Fruit fly (Drosophila melanogaster) whole organism, embryonic: ENCODE measurements around the gene NANS.

Experiments used
- B-H2 ChIP-seq: fragments of 200-800 bp; sonication (Bioruptor generic); optimal IDR thresholded peaks from 2 replicates; lab custom pipeline; 2018; ENCODE audit warnings: missing biosample characterization, mild to moderate bottlenecking, missing genetic modification characterization
- CG10979 ChIP-seq: fragments of 200-800 bp; sonication (Bioruptor generic); optimal IDR thresholded peaks from 2 replicates; lab custom pipeline; 2018; ENCODE audit warnings: missing biosample characterization, mild to moderate bottlenecking, missing genetic modification characterization, moderate library complexity
- CG11093 ChIP-seq: fragments of 200-800 bp; sonication (Bioruptor generic); IDR thresholded peaks from 3 replicates; pipeline ENCODE4 v1.3.6; 2022; ENCODE audit warnings: missing biosample characterization, missing genetic modification characterization
- CG11696 ChIP-seq: fragments of 200-800 bp; sonication (Bioruptor generic); IDR thresholded peaks from 2 replicates; pipeline ENCODE4 v1.3.6; 2022; ENCODE audit warnings: missing biosample characterization, missing genetic modification characterization
- CG12104 ChIP-seq: fragments of 200-800 bp; sonication (Bioruptor generic); optimal IDR thresholded peaks from 3 replicates; lab custom pipeline; 2016; ENCODE audit warnings: missing biosample characterization, missing genetic modification characterization
- CG12155 ChIP-seq: fragments of 200-800 bp; sonication (Bioruptor generic); optimal IDR thresholded peaks from 3 replicates; lab custom pipeline; 2016; ENCODE audit warnings: missing biosample characterization, missing genetic modification characterization
- CG13775 ChIP-seq: fragments of 200-800 bp; sonication (Bioruptor generic); optimal IDR thresholded peaks from 3 replicates; lab custom pipeline; 2017; ENCODE audit warnings: missing biosample characterization, mild to moderate bottlenecking, missing genetic modification characterization
- CG14014 ChIP-seq: fragments of 200-800 bp; sonication (Bioruptor generic); IDR thresholded peaks from 2 replicates; pipeline ENCODE4 v1.3.6; 2022; ENCODE audit warnings: missing biosample characterization, missing genetic modification characterization
- CG14667 ChIP-seq: fragments of 200-800 bp; sonication (Bioruptor generic); IDR thresholded peaks from 2 replicates; pipeline ENCODE4 v1.3.6; 2022; ENCODE audit warnings: missing biosample characterization, missing genetic modification characterization
- CG1603 ChIP-seq: fragments of 200-800 bp; sonication (Bioruptor generic); optimal IDR thresholded peaks from 2 replicates; lab custom pipeline; 2019; ENCODE audit warnings: missing biosample characterization, mild to moderate bottlenecking, missing genetic modification characterization, moderate library complexity
- CG17802 ChIP-seq: fragments of 200-800 bp; sonication (Bioruptor generic); optimal IDR thresholded peaks from 2 replicates; lab custom pipeline; 2018; ENCODE audit warnings: missing biosample characterization, mild to moderate bottlenecking, missing genetic modification characterization, moderate library complexity
- CG17912 ChIP-seq: fragments of 200-800 bp; sonication (Bioruptor generic); optimal IDR thresholded peaks from 2 replicates; lab custom pipeline; 2018; ENCODE audit warnings: missing biosample characterization, mild to moderate bottlenecking, missing genetic modification characterization
- CG2202 ChIP-seq: fragments of 200-800 bp; sonication (Bioruptor generic); optimal IDR thresholded peaks from 2 replicates; lab custom pipeline; 2018; ENCODE audit warnings: missing biosample characterization, mild to moderate bottlenecking, missing genetic modification characterization
- CG2712 ChIP-seq: fragments of 200-800 bp; optimal IDR thresholded peaks from 3 replicates; lab custom pipeline; 2019; ENCODE audit warnings: missing biosample characterization, mild to moderate bottlenecking, missing genetic modification characterization, moderate library complexity
- CG34422 ChIP-seq: fragments of 200-800 bp; sonication (Bioruptor generic); IDR thresholded peaks from 3 replicates; pipeline ENCODE4 v1.3.6; 2022; ENCODE audit warnings: missing biosample characterization, missing genetic modification characterization
- CG6254 ChIP-seq: fragments of 200-800 bp; sonication (Bioruptor generic); optimal IDR thresholded peaks from 3 replicates; lab custom pipeline; 2017; ENCODE audit warnings: mild to moderate bottlenecking, missing biosample characterization, missing genetic modification reagents, missing genetic modification characterization
- CG6791 ChIP-seq: fragments of 200-800 bp; sonication (Bioruptor generic); IDR thresholded peaks from 3 replicates; pipeline ENCODE4 v1.3.6; 2022; ENCODE audit warnings: missing biosample characterization, missing genetic modification characterization; ENCODE audit not compliant: partially characterized antibody
- CG7786 ChIP-seq: fragments of 200-800 bp; sonication (Bioruptor generic); optimal IDR thresholded peaks from 2 replicates; lab custom pipeline; 2016; ENCODE audit warnings: missing biosample characterization, missing genetic modification characterization
- CG7963 ChIP-seq: fragments of 200-800 bp; sonication (Bioruptor generic); IDR thresholded peaks from 3 replicates; pipeline ENCODE4 v1.3.6; 2022; ENCODE audit warnings: missing biosample characterization, missing genetic modification characterization; ENCODE audit not compliant: partially characterized antibody
- CG7987 ChIP-seq: fragments of 200-800 bp; sonication (Bioruptor generic); optimal IDR thresholded peaks from 2 replicates; lab custom pipeline; 2018; ENCODE audit warnings: missing biosample characterization, mild to moderate bottlenecking, missing genetic modification characterization, moderate library complexity
- CG9609 ChIP-seq: fragments of 200-800 bp; sonication (Bioruptor generic); optimal IDR thresholded peaks from 3 replicates; lab custom pipeline; 2016; ENCODE audit warnings: missing biosample characterization, missing genetic modification characterization
- D ChIP-seq, 2 experiments: fragments of 200-800 bp in 1 of 2; fragments of >200 bp in 1 of 2; sonication (Bioruptor generic) in 1 of 2; optimal IDR thresholded peaks; 2 replicates in 1 of 2; 3 replicates in 1 of 2; lab custom pipeline; 2017; ENCODE audit warnings: mild to moderate bottlenecking in 1 of 2, missing biosample characterization in 1 of 2, missing genetic modification characterization in 1 of 2, missing genetic modification reagents in 1 of 2
- Dref ChIP-seq: fragments of 200-800 bp; sonication (Bioruptor generic); IDR thresholded peaks from 2 replicates; pipeline ENCODE4 v1.3.6; 2022; ENCODE audit warnings: missing biosample characterization, missing genetic modification characterization
- E2f2 ChIP-seq: fragments of 200-800 bp; sonication (Bioruptor generic); IDR thresholded peaks from 2 replicates; pipeline ENCODE4 v1.3.6; 2022; ENCODE audit warnings: missing biosample characterization, missing genetic modification characterization
- Lpt ChIP-seq: fragments of >200 bp; optimal IDR thresholded peaks from 2 replicates; lab custom pipeline; 2018; ENCODE audit warnings: missing biosample characterization, missing genetic modification characterization
- Nf-YC ChIP-seq: fragments of 200-800 bp; optimal IDR thresholded peaks from 3 replicates; lab custom pipeline; 2019; ENCODE audit warnings: missing biosample characterization, mild to moderate bottlenecking, missing genetic modification characterization, moderate library complexity
- Sry-δ ChIP-seq: fragments of 200-800 bp; sonication (Bioruptor generic); optimal IDR thresholded peaks from 2 replicates; lab custom pipeline; 2016; ENCODE audit warnings: missing biosample characterization, missing genetic modification characterization
- Stat92E ChIP-seq, 3 experiments: fragments of >200 bp in 2 of 3; fragments of 200-800 bp in 1 of 3; sonication (Bioruptor generic) in 1 of 3; optimal IDR thresholded peaks; 2 replicates each; lab custom pipeline; 2017 to 2019; ENCODE audit warnings: missing biosample characterization in 3 of 3, missing genetic modification characterization in 3 of 3, mild to moderate bottlenecking in 1 of 3, moderate library complexity in 1 of 3
- Vsx1 ChIP-seq: fragments of 200-800 bp; sonication (Bioruptor generic); optimal IDR thresholded peaks from 2 replicates; lab custom pipeline; 2017; ENCODE audit warnings: missing biosample characterization, mild to moderate bottlenecking, missing genetic modification characterization, missing genetic modification reagents
- aop ChIP-seq: fragments of 200-800 bp; sonication (Bioruptor generic); IDR thresholded peaks from 2 replicates; pipeline ENCODE4 v1.3.6; 2022; ENCODE audit warnings: missing biosample characterization, missing genetic modification characterization
- bbx ChIP-seq: fragments of 200-800 bp; sonication (Bioruptor generic); IDR thresholded peaks from 2 replicates; pipeline ENCODE4 v1.3.6; 2022; ENCODE audit warnings: missing biosample characterization, missing genetic modification characterization; ENCODE audit not compliant: partially characterized antibody
- chinmo ChIP-seq: fragments of 200-800 bp; sonication (Bioruptor generic); IDR thresholded peaks from 4 replicates; pipeline ENCODE4 v1.3.6; 2022; ENCODE audit warnings: missing biosample characterization, missing genetic modification characterization; ENCODE audit not compliant: partially characterized antibody
- croc ChIP-seq: fragments of 200-800 bp; sonication (Bioruptor generic); conservative IDR thresholded peaks from 3 replicates; pipeline ENCODE4 v1.3.6; 2022; ENCODE audit warnings: missing biosample characterization, missing genetic modification characterization
- crol ChIP-seq: fragments of 200-800 bp; sonication (Bioruptor generic); IDR thresholded peaks from 2 replicates; pipeline ENCODE4 v1.3.6; 2022; ENCODE audit warnings: missing biosample characterization, missing genetic modification characterization
- dm ChIP-seq: fragments of 200-800 bp; sonication (Bioruptor generic); optimal IDR thresholded peaks from 3 replicates; lab custom pipeline; 2016; ENCODE audit warnings: missing biosample characterization, missing genetic modification characterization
- dpn ChIP-seq, 2 experiments: fragments of 200-800 bp; sonication (Bioruptor generic); optimal IDR thresholded peaks; 3 replicates each; lab custom pipeline; 2016; ENCODE audit warnings: missing biosample characterization in 2 of 2, missing genetic modification characterization in 2 of 2
- fd64A ChIP-seq: fragments of 200-800 bp; sonication (Bioruptor generic); optimal IDR thresholded peaks from 3 replicates; lab custom pipeline; 2018; ENCODE audit warnings: missing biosample characterization, mild to moderate bottlenecking, missing genetic modification characterization
- gfzf ChIP-seq: fragments of 200-800 bp; sonication (Bioruptor generic); optimal IDR thresholded peaks from 2 replicates; lab custom pipeline; 2016; ENCODE audit warnings: missing biosample characterization, mild to moderate bottlenecking, missing genetic modification characterization, moderate library complexity
- gro ChIP-seq: fragments of 200-800 bp; sonication (Bioruptor generic); optimal IDR thresholded peaks from 2 replicates; lab custom pipeline; 2016; ENCODE audit warnings: missing biosample characterization, missing genetic modification characterization
- gsb ChIP-seq: fragments of 200-800 bp; sonication (Bioruptor generic); IDR thresholded peaks from 2 replicates; pipeline ENCODE4 v1.3.6; 2022; ENCODE audit warnings: missing biosample characterization, missing genetic modification characterization
- insv ChIP-seq, 2 experiments: fragments of 200-800 bp; sonication (Bioruptor generic); optimal IDR thresholded peaks; 3 replicates each; lab custom pipeline; 2016 to 2018; ENCODE audit warnings: missing biosample characterization in 2 of 2, missing genetic modification characterization in 2 of 2
- kni ChIP-seq: fragments of 200-800 bp; sonication (Bioruptor generic); optimal IDR thresholded peaks from 3 replicates; lab custom pipeline; 2017; ENCODE audit warnings: mild to moderate bottlenecking, missing biosample characterization, missing genetic modification reagents, missing genetic modification characterization
- prd ChIP-seq, 3 experiments: fragments of >200 bp in 2 of 3; fragments of 200-800 bp in 1 of 3; sonication (Bioruptor generic) in 1 of 3; optimal IDR thresholded peaks in 2 of 3; IDR thresholded peaks in 1 of 3; 2 replicates in 2 of 3; 3 replicates in 1 of 3; pipeline versions ENCODE4 v1.3.6 to Lab custom; 2017 to 2022; ENCODE audit warnings: missing biosample characterization in 1 of 3, missing genetic modification characterization in 1 of 3
- sc ChIP-seq, 3 experiments: fragments of >200 bp in 2 of 3; fragments of 200-800 bp in 1 of 3; sonication (Bioruptor generic) in 1 of 3; optimal IDR thresholded peaks; 2 replicates in 2 of 3; 3 replicates in 1 of 3; lab custom pipeline; 2017; ENCODE audit warnings: mild to moderate bottlenecking in 1 of 3, missing biosample characterization in 1 of 3, missing genetic modification characterization in 1 of 3, missing genetic modification reagents in 1 of 3
- sens-2 ChIP-seq: fragments of 200-800 bp; sonication (Bioruptor generic); IDR thresholded peaks from 2 replicates; pipeline ENCODE4 v1.3.6; 2022; ENCODE audit warnings: missing biosample characterization, missing genetic modification characterization
- stc ChIP-seq: fragments of 200-800 bp; sonication (Bioruptor generic); IDR thresholded peaks from 2 replicates; pipeline ENCODE4 v1.3.6; 2022; ENCODE audit warnings: missing biosample characterization, missing genetic modification characterization
- wek ChIP-seq: fragments of 200-800 bp; sonication (Bioruptor generic); optimal IDR thresholded peaks from 3 replicates; lab custom pipeline; 2018; ENCODE audit warnings: missing biosample characterization, mild to moderate bottlenecking, missing genetic modification characterization, moderate library complexity
- zf30C ChIP-seq: fragments of 200-800 bp; sonication (Bioruptor generic); optimal IDR thresholded peaks from 3 replicates; lab custom pipeline; 2018; ENCODE audit warnings: missing biosample characterization, mild to moderate bottlenecking, missing genetic modification characterization

The NANS gene

dm6 chr3R:12451888-12452514 lies 25.6 kb downstream of the NANS start, which contains the start of gene CG5509:
TSS of gene CG5509 (plus strand) at chr3R:12452464.
- no peak for TF ChIP-seq zf30C (GFP tag; lab: Kevin White, UChicago)
- no peak for TF ChIP-seq croc (GFP tag; lab: Robert Waterston, UW)
- no peak for TF ChIP-seq CG6254 (GFP tag; lab: Kevin White, UChicago)
- TF ChIP-seq CG2712 (tag; lab: Kevin White, UChicago), result no peak
- peak; percentile 36 for TF ChIP-seq kni (GFP tag; lab: Kevin White, UChicago)
- no peak for TF ChIP-seq CG12104 (GFP tag; lab: Kevin White, UChicago)
- no peak for TF ChIP-seq CG7786 (GFP tag; lab: Kevin White, UChicago)
- TF ChIP-seq CG34422 (GFP tag; lab: Robert Waterston, UW), result peak; percentile 33; the same call in 1 of the 3 replicates
- TF ChIP-seq CG12155 (GFP tag; lab: Kevin White, UChicago), result no peak
- no peak for TF ChIP-seq Lpt (GFP tag; lab: Kevin White, UChicago)
- TF ChIP-seq D (optimal IDR thresholded peaks at IDR 0.05; lab: Kevin White, UChicago), result no peak
- no peak for TF ChIP-seq D (GFP tag; optimal IDR thresholded peaks at IDR 0.05; lab: Kevin White, UChicago)
- TF ChIP-seq aop, result no peak
- TF ChIP-seq bbx (GFP tag; lab: Robert Waterston, UW), result peak; percentile 46; the same call in 1 of the 2 replicates
- TF ChIP-seq insv (GFP tag; optimal IDR thresholded peaks at IDR 0.05; lab: Kevin White, UChicago), result no peak
- TF ChIP-seq gro (GFP tag; lab: Kevin White, UChicago), result no peak
- TF ChIP-seq prd (optimal IDR thresholded peaks at IDR 0.05; lab: Kevin White, UChicago), result no peak
- no peak for TF ChIP-seq prd (GFP tag; IDR thresholded peaks at IDR 0.05; lab: Robert Waterston, UW)
- no peak for TF ChIP-seq CG14014 (GFP tag; lab: Robert Waterston, UW)
- TF ChIP-seq dpn (GFP tag; optimal IDR thresholded peaks at IDR 0.05; lab: Kevin White, UChicago), result no peak
- TF ChIP-seq crol (GFP tag; lab: Robert Waterston, UW), result peak; percentile 88
- TF ChIP-seq sc (optimal IDR thresholded peaks at IDR 0.05; lab: Kevin White, UChicago), result no peak
- no peak for TF ChIP-seq sc (GFP tag; optimal IDR thresholded peaks at IDR 0.05; lab: Kevin White, UChicago)
- TF ChIP-seq CG14667 (GFP tag; lab: Robert Waterston, UW), result no peak
- TF ChIP-seq CG1603, result no peak
- TF ChIP-seq Sry-δ, result no peak
- no peak for TF ChIP-seq CG13775 (GFP tag; lab: Kevin White, UChicago)
- no peak for TF ChIP-seq CG7987 (GFP tag; lab: Kevin White, UChicago)
- TF ChIP-seq Dref (GFP tag; lab: Robert Waterston, UW), result no peak
- TF ChIP-seq Vsx1 (GFP tag; lab: Kevin White, UChicago), result no peak
- no peak for TF ChIP-seq CG10979
- no peak for TF ChIP-seq sens-2 (GFP tag; lab: Robert Waterston, UW)
- no peak for TF ChIP-seq CG11696
- peak; percentile 83; the same call in 2 of the 4 replicates for TF ChIP-seq chinmo (GFP tag; lab: Robert Waterston, UW)
- no peak for TF ChIP-seq wek (GFP tag; lab: Kevin White, UChicago)
- TF ChIP-seq dm (GFP tag; lab: Kevin White, UChicago), result no peak
- no peak for TF ChIP-seq gsb (GFP tag; lab: Robert Waterston, UW)
- no peak for TF ChIP-seq CG6791
- no peak for TF ChIP-seq B-H2
- TF ChIP-seq Nf-YC (tag; lab: Kevin White, UChicago), result no peak
- TF ChIP-seq CG7963, result no peak
- TF ChIP-seq CG17912, result no peak
- no peak for TF ChIP-seq Stat92E (GFP tag; optimal IDR thresholded peaks at IDR 0.05; lab: Kevin White, UChicago)
- TF ChIP-seq E2f2 (GFP tag; lab: Robert Waterston, UW), result no peak
- TF ChIP-seq CG11093, result no peak
- TF ChIP-seq CG9609 (GFP tag; lab: Kevin White, UChicago), result no peak
- no peak for TF ChIP-seq CG2202 (tag; lab: Kevin White, UChicago)
- no peak for TF ChIP-seq CG17802 (tag; lab: Kevin White, UChicago)
- no peak for TF ChIP-seq stc
- no peak for TF ChIP-seq fd64A (GFP tag; lab: Kevin White, UChicago)
- TF ChIP-seq gfzf (GFP tag; lab: Kevin White, UChicago), result no peak
